Worm (Caenorhabditis elegans) whole organism, young adult: Measurements from ENCODE around the gene Y14H12A.1.

ENCODE experiments used
- B0261.1 ChIP-seq: sonication (generic microtip); optimal IDR thresholded peaks from 2 replicates; lab custom pipeline; 2016; ENCODE audit warnings: mild to moderate bottlenecking, missing genetic modification characterization, moderate library complexity, missing compliant biosample characterization
- C06A6.2 ChIP-seq: fragments of 200-800 bp; sonication (Bioruptor generic); conservative IDR thresholded peaks from 2 replicates; pipeline ENCODE4 v1.3.6; 2022; ENCODE audit warnings: missing genetic modification characterization, missing compliant biosample characterization
- F22D6.2 ChIP-seq: sonication (generic microtip); optimal IDR thresholded peaks from 2 replicates; lab custom pipeline; 2016; ENCODE audit warnings: mild to moderate bottlenecking, missing genetic modification characterization, missing compliant biosample characterization
- F39B2.1 ChIP-seq: fragments of 200-800 bp; sonication (Bioruptor generic); IDR thresholded peaks from 2 replicates; pipeline ENCODE4 v1.3.6; 2022; ENCODE audit warnings: missing genetic modification reagents, missing genetic modification characterization, missing compliant biosample characterization
- F55B11.4 ChIP-seq: sonication (generic microtip); optimal IDR thresholded peaks from 2 replicates; lab custom pipeline; 2016; ENCODE audit warnings: missing compliant biosample characterization, missing genetic modification characterization, borderline replicate concordance; ENCODE audit not compliant: insufficient read depth
- K11D2.4 ChIP-seq: fragments of 200-800 bp; sonication (Bioruptor generic); IDR thresholded peaks from 2 replicates; pipeline ENCODE4 v1.3.6; 2022; ENCODE audit warnings: missing genetic modification reagents, missing genetic modification characterization, missing compliant biosample characterization
- K12H6.12 ChIP-seq: fragments of 200-800 bp; sonication (Bioruptor generic); optimal IDR thresholded peaks from 2 replicates; lab custom pipeline; 2018; ENCODE audit warnings: mild to moderate bottlenecking, missing genetic modification characterization, missing compliant biosample characterization
- T07F8.4 ChIP-seq: sonication (generic microtip); optimal IDR thresholded peaks from 2 replicates; lab custom pipeline; 2016; ENCODE audit warnings: mild to moderate bottlenecking, missing genetic modification characterization, moderate library complexity, missing compliant biosample characterization
- Y53G8AR.9 ChIP-seq: fragments of 200-800 bp; sonication (Bioruptor generic); conservative IDR thresholded peaks from 2 replicates; pipeline ENCODE4 v1.3.6; 2022; ENCODE audit warnings: missing genetic modification reagents, missing genetic modification characterization, missing compliant biosample characterization
- Y67H2A.10 ChIP-seq: fragments of 200-800 bp; sonication (Bioruptor generic); conservative IDR thresholded peaks from 2 replicates; pipeline ENCODE4 v1.3.6; 2022; ENCODE audit warnings: missing genetic modification reagents, missing genetic modification characterization, missing compliant biosample characterization
- ZK185.1 ChIP-seq: sonication (generic microtip); optimal IDR thresholded peaks from 2 replicates; lab custom pipeline; 2016; ENCODE audit warnings: mild to moderate bottlenecking, missing genetic modification characterization, missing compliant biosample characterization; ENCODE audit not compliant: poor library complexity, severe bottlenecking
- aptf-2 ChIP-seq: fragments of 200-800 bp; sonication (Bioruptor generic); conservative IDR thresholded peaks from 2 replicates; pipeline ENCODE4 v1.3.6; 2022; ENCODE audit warnings: missing genetic modification reagents, missing genetic modification characterization, missing compliant biosample characterization
- attf-3 ChIP-seq: fragments of 200-800 bp; sonication (Bioruptor generic); conservative IDR thresholded peaks from 2 replicates; pipeline ENCODE4 v1.3.6; 2022; ENCODE audit warnings: missing genetic modification reagents, missing genetic modification characterization, missing compliant biosample characterization
- bed-2 ChIP-seq: fragments of 200-800 bp; sonication (Bioruptor generic); IDR thresholded peaks from 2 replicates; pipeline ENCODE4 v1.3.6; 2022; ENCODE audit warnings: missing genetic modification reagents, missing genetic modification characterization, missing compliant biosample characterization
- cebp-1 ChIP-seq, 2 experiments: fragments of 200-800 bp in 1 of 2; sonication (Bioruptor generic) in 1 of 2; sonication (generic microtip) in 1 of 2; IDR thresholded peaks in 1 of 2; optimal IDR thresholded peaks in 1 of 2; 2 replicates each; pipeline versions ENCODE4 v1.3.6 to Lab custom; 2017 to 2022; ENCODE audit warnings: missing compliant biosample characterization in 2 of 2, missing genetic modification characterization in 2 of 2, mild to moderate bottlenecking in 1 of 2, missing genetic modification reagents in 1 of 2, moderate library complexity in 1 of 2
- ceh-100 ChIP-seq: fragments of 200-800 bp; sonication (Bioruptor generic); IDR thresholded peaks from 2 replicates; pipeline ENCODE4 v1.3.6; 2022; ENCODE audit warnings: missing genetic modification reagents, missing genetic modification characterization, missing compliant biosample characterization
- egl-18 ChIP-seq: fragments of 200-800 bp; sonication (Bioruptor generic); IDR thresholded peaks from 2 replicates; pipeline ENCODE4 v1.3.6; 2022; ENCODE audit warnings: missing genetic modification reagents, missing genetic modification characterization, missing compliant biosample characterization
- hrde-1 ChIP-seq: sonication (generic microtip); optimal IDR thresholded peaks from 2 replicates; lab custom pipeline; 2016; ENCODE audit warnings: missing genetic modification characterization, mild to moderate bottlenecking, missing compliant biosample characterization, moderate library complexity, missing genotype, missing genetic modification reagents, borderline replicate concordance
- lin-54 ChIP-seq: fragments of 200-800 bp; sonication (Bioruptor generic); optimal IDR thresholded peaks from 2 replicates; lab custom pipeline; 2018; ENCODE audit warnings: mild to moderate bottlenecking, missing genetic modification characterization, missing compliant biosample characterization
- lsy-27 ChIP-seq: sonication (generic microtip); optimal IDR thresholded peaks from 2 replicates; lab custom pipeline; 2017; ENCODE audit warnings: missing genetic modification characterization, mild to moderate bottlenecking, missing compliant biosample characterization, antibody characterized with exemption, missing genotype, borderline replicate concordance; ENCODE audit not compliant: insufficient read depth
- madf-8 ChIP-seq: fragments of 200-800 bp; sonication (Bioruptor generic); conservative IDR thresholded peaks from 2 replicates; pipeline ENCODE4 v1.3.6; 2022; ENCODE audit warnings: missing genetic modification reagents, missing genetic modification characterization, missing compliant biosample characterization
- mel-28 ChIP-seq: sonication (generic microtip); optimal IDR thresholded peaks from 2 replicates; lab custom pipeline; 2016; ENCODE audit warnings: borderline replicate concordance, mild to moderate bottlenecking, missing genetic modification characterization, missing compliant biosample characterization
- nfyb-1 ChIP-seq: fragments of 200-800 bp; sonication (Bioruptor generic); IDR thresholded peaks from 2 replicates; pipeline ENCODE4 v1.3.6; 2022; ENCODE audit warnings: missing genetic modification reagents, missing genetic modification characterization, missing compliant biosample characterization
- nhr-80 ChIP-seq: sonication (generic microtip); optimal IDR thresholded peaks from 2 replicates; lab custom pipeline; 2016; ENCODE audit warnings: missing genetic modification characterization, missing compliant biosample characterization
- pha-4 ChIP-seq: fragments of 150-350 bp; sonication (generic microtip); optimal IDR thresholded peaks from 2 replicates; lab custom pipeline; 2014; ENCODE audit warnings: missing biosample characterization, missing genetic modification reagents, missing genetic modification characterization
- rcor-1 ChIP-seq: fragments of 200-800 bp; sonication (Bioruptor generic); IDR thresholded peaks from 2 replicates; pipeline ENCODE4 v1.3.6; 2022; ENCODE audit warnings: missing genetic modification reagents, missing genetic modification characterization, missing compliant biosample characterization
- rpc-1 ChIP-seq, 2 experiments: fragments of 150-350 bp in 1 of 2; sonication (generic microtip) in 1 of 2; optimal IDR thresholded peaks; 2 replicates each; lab custom pipeline; 2014 to 2018; ENCODE audit warnings: missing biosample characterization in 1 of 2, missing genetic modification characterization in 1 of 2, missing genetic modification reagents in 1 of 2, missing genotype in 1 of 2
- sea-2 ChIP-seq: fragments of 200-800 bp; sonication (Bioruptor generic); IDR thresholded peaks from 2 replicates; pipeline ENCODE4 v1.3.6; 2022; ENCODE audit warnings: missing genetic modification characterization, missing compliant biosample characterization
- snpc-1.3 ChIP-seq: sonication (generic microtip); optimal IDR thresholded peaks from 2 replicates; lab custom pipeline; 2017; ENCODE audit warnings: missing genetic modification characterization, mild to moderate bottlenecking, missing compliant biosample characterization, antibody characterized with exemption, moderate library complexity, missing genotype, missing genetic modification reagents; ENCODE audit not compliant: insufficient read depth
- somi-1 ChIP-seq: fragments of 200-800 bp; sonication (Bioruptor generic); optimal IDR thresholded peaks from 2 replicates; lab custom pipeline; 2018; ENCODE audit warnings: mild to moderate bottlenecking, missing genetic modification characterization, missing compliant biosample characterization
- sptf-2 ChIP-seq: fragments of 200-800 bp; sonication (Bioruptor generic); optimal IDR thresholded peaks from 2 replicates; lab custom pipeline; 2018; ENCODE audit warnings: mild to moderate bottlenecking, missing genetic modification characterization, missing compliant biosample characterization
- tbx-9 ChIP-seq: sonication (generic microtip); optimal IDR thresholded peaks from 2 replicates; lab custom pipeline; 2016; ENCODE audit warnings: borderline replicate concordance, missing genetic modification characterization, inconsistent platforms, missing compliant biosample characterization
- xnd-1 ChIP-seq: sonication (generic microtip); optimal IDR thresholded peaks from 2 replicates; lab custom pipeline; 2016; ENCODE audit warnings: missing genotype, missing genetic modification reagents, missing genetic modification characterization, missing compliant biosample characterization
- ztf-26 ChIP-seq: sonication (generic microtip); optimal IDR thresholded peaks from 2 replicates; lab custom pipeline; 2017; ENCODE audit warnings: missing genetic modification characterization, missing compliant biosample characterization
- ztf-3 ChIP-seq: fragments of 200-800 bp; sonication (Bioruptor generic); optimal IDR thresholded peaks from 2 replicates; lab custom pipeline; 2018; ENCODE audit warnings: mild to moderate bottlenecking, missing genetic modification characterization, missing compliant biosample characterization
- ztf-6 ChIP-seq: fragments of 200-800 bp; sonication (Bioruptor generic); IDR thresholded peaks from 2 replicates; pipeline ENCODE4 v1.3.6; 2022; ENCODE audit warnings: missing genetic modification reagents, missing genetic modification characterization, missing compliant biosample characterization

Y14H12A.1 gene

ce11 chrII:3954018-3954417 is 39.0 kb upstream of the Y14H12A.1 start:
- peak; percentile 46 for TF ChIP-seq nhr-80 (tag; lab: Kevin White, UChicago)
- TF ChIP-seq rpc-1 (optimal IDR thresholded peaks at IDR 0.05; lab: Kevin White, UChicago), result no peak
- TF ChIP-seq rpc-1 (tag; optimal IDR thresholded peaks at IDR 0.05; lab: Kevin White, UChicago), result no peak
- TF ChIP-seq, all 124 proteins: peak for 1

ce11 chrII:3954838-3955237 is 38.2 kb upstream of the Y14H12A.1 start:
- no peak for TF ChIP-seq cebp-1 (GFP tag; IDR thresholded peaks at IDR 0.05; lab: Robert Waterston, UW)
- TF ChIP-seq cebp-1 (tag; optimal IDR thresholded peaks at IDR 0.05; lab: Kevin White, UChicago), result peak; percentile 4
- TF ChIP-seq aptf-2 (GFP tag; lab: Robert Waterston, UW), result no peak

ce11 chrII:3955938-3956337 is 37.1 kb upstream of the Y14H12A.1 start:
- TF ChIP-seq attf-3 (GFP tag; lab: Robert Waterston, UW), result no peak
- no peak for TF ChIP-seq sptf-2 (GFP tag; lab: Kevin White, UChicago)
- no peak for TF ChIP-seq pha-4 (tag; lab: Kevin White, UChicago)
- no peak for TF ChIP-seq bed-2 (GFP tag; lab: Robert Waterston, UW)
- TF ChIP-seq F22D6.2 (tag; lab: Kevin White, UChicago), result no peak

ce11 chrII:3956744-3957143 is 36.3 kb upstream of the Y14H12A.1 start:
- peak; percentile 51 for TF ChIP-seq somi-1 (GFP tag; lab: Kevin White, UChicago)
- no peak for TF ChIP-seq lin-54 (GFP tag; lab: Kevin White, UChicago)
- no peak for TF ChIP-seq F55B11.4 (tag; lab: Kevin White, UChicago)

- 0 out of 2 replicates have a peak, but pooled peaks have one; percentile 17 for TF ChIP-seq nfyb-1
- TF ChIP-seq sea-2 (GFP tag; lab: Robert Waterston, UW), result peak; percentile 52; the same call in 1 of the 2 replicates
- TF ChIP-seq ztf-3, result no peak
- no peak for TF ChIP-seq ztf-26
- TF ChIP-seq Y67H2A.10 (GFP tag; lab: Robert Waterston, UW), result no peak
- no peak for TF ChIP-seq mel-28 (tag; lab: Kevin White, UChicago)
Observed at ce11 chrII:3957455-3958212, 35.4 kb upstream of the Y14H12A.1 start.

- no peak for TF ChIP-seq lsy-27
- TF ChIP-seq xnd-1 (tag; lab: Kevin White, UChicago), result no peak
- TF ChIP-seq hrde-1, result no peak
- no peak for TF ChIP-seq B0261.1
- no peak for TF ChIP-seq somi-1 (GFP tag; lab: Kevin White, UChicago)
- TF ChIP-seq madf-8 (GFP tag; lab: Robert Waterston, UW), result no peak
- peak; percentile 76 for TF ChIP-seq ZK185.1 (tag; lab: Kevin White, UChicago)
- TF ChIP-seq ceh-100 (GFP tag; lab: Robert Waterston, UW), result no peak
- TF ChIP-seq F39B2.1, result no peak
- TF ChIP-seq K12H6.12 (tag; lab: Kevin White, UChicago), result peak; percentile 85
- no peak for TF ChIP-seq tbx-9 (tag; lab: Kevin White, UChicago)
- no peak for TF ChIP-seq Y53G8AR.9 (GFP tag; lab: Robert Waterston, UW)
- TF ChIP-seq C06A6.2 (GFP tag; lab: Robert Waterston, UW), result 0 out of 2 replicates have a peak, but pooled peaks have one; percentile 17
- no peak for TF ChIP-seq T07F8.4 (tag; lab: Kevin White, UChicago)
- no peak for TF ChIP-seq snpc-1.3 (tag; lab: Kevin White, UChicago)
- TF ChIP-seq ztf-6 (GFP tag; lab: Robert Waterston, UW), result no peak
- TF ChIP-seq K11D2.4 (GFP tag; lab: Robert Waterston, UW), result peak; percentile 62; the same call in 1 of the 2 replicates
- TF ChIP-seq rcor-1 (GFP tag; lab: Robert Waterston, UW), result no peak
- TF ChIP-seq egl-18 (GFP tag; lab: Robert Waterston, UW), result 0 out of 2 replicates have a peak, but pooled peaks have one; percentile 39
Observed at ce11 chrII:3958673-3959299, 34.2 kb upstream of the Y14H12A.1 start.
